Worm (Caenorhabditis elegans): ENCODE results near the gene Y59H11AM.1.

The Y59H11AM.1 gene

DNA sequence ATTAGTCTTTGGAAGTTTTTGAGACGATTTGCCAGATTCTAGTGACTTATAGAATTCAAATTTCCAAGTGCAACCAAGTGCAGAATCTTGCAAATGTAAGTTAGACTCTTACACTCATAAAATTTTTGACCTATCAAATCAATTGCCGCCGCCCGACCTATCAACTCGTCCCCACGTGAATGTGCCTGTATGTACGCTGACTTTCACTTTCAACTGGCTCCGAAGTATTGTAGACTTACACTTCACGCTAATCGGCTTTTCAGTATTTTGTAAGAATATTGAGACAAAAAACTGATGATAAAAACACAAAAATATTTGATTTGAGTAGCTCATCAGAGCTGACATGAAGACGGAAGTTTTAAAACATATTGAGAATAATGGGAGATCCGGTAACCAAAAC is 38.4 kb upstream of the Y59H11AM.1 start:
- TF ChIP-seq dmd-8 (GFP tag; IDR thresholded peaks at IDR 0.05) (no peak), tag-97 (GFP tag; IDR thresholded peaks at IDR 0.05) (no peak), ceh-20 (GFP tag; IDR thresholded peaks at IDR 0.05) (no peak), ztf-7 (tag; optimal IDR thresholded peaks at IDR 0.05) (no peak), madf-5 (GFP tag; IDR thresholded peaks at IDR 0.05) (no peak), ctbp-1 (GFP tag; IDR thresholded peaks at IDR 0.05) (no peak), arid-1 (GFP tag; conservative IDR thresholded peaks at IDR 0.05) (no peak), unc-130 (GFP tag; optimal IDR thresholded peaks at IDR 0.05) (no peak), mdl-1 (tag; optimal IDR thresholded peaks at IDR 0.05) (no peak), unc-39 (tag; optimal IDR thresholded peaks at IDR 0.05) (no peak), mdt-29 (GFP tag; IDR thresholded peaks at IDR 0.05) (no peak), lin-1 (GFP tag; IDR thresholded peaks at IDR 0.05) (0 out of 2 replicates have a peak, but pooled peaks have one; percentile 14), nhr-28 (tag; optimal IDR thresholded peaks at IDR 0.05) (peak; percentile 41), unc-62 (GFP tag; optimal IDR thresholded peaks at IDR 0.05 in 1 of 2) (no peak), unc-62 (tag; optimal IDR thresholded peaks at IDR 0.05) (no peak), nhr-42 (GFP tag; IDR thresholded peaks at IDR 0.05) (no peak), nhr-11 (tag; optimal IDR thresholded peaks at IDR 0.05) (no peak), spr-1 (tag; optimal IDR thresholded peaks at IDR 0.05) (no peak), F10B5.3 (tag; optimal IDR thresholded peaks at IDR 0.05) (no peak), dpl-1 (GFP tag; optimal IDR thresholded peaks at IDR 0.05) (no peak), hlh-11 (tag; optimal IDR thresholded peaks at IDR 0.05) (peak; percentile 59), lin-29 (GFP tag; IDR thresholded peaks at IDR 0.05) (no peak), daf-12 (tag; optimal IDR thresholded peaks at IDR 0.05) (no peak), lin-38 (GFP tag; IDR thresholded peaks at IDR 0.05) (no peak), nhr-6 (tag; optimal IDR thresholded peaks at IDR 0.05) (no peak), F49E8.2 (tag; optimal IDR thresholded peaks at IDR 0.05; ENCODE audit: borderline replicate concordance) (no peak), Y5F2A.4 (GFP tag; optimal IDR thresholded peaks at IDR 0.05) (no peak), rbr-2 (tag; optimal IDR thresholded peaks at IDR 0.05) (no peak), T20F7.1 (GFP tag; optimal IDR thresholded peaks at IDR 0.05) (no peak), nhr-111 (GFP tag; optimal IDR thresholded peaks at IDR 0.05) (no peak), ceh-62 (tag; optimal IDR thresholded peaks at IDR 0.05) (no peak), Y105C5A.15 (GFP tag; IDR thresholded peaks at IDR 0.05) (no peak), ceh-44 (GFP tag; IDR thresholded peaks at IDR 0.05) (no peak), duxl-1 (tag; optimal IDR thresholded peaks at IDR 0.05; ENCODE audit: poor library complexity) (no peak), fkh-10 (GFP tag; optimal IDR thresholded peaks at IDR 0.05) (no peak), lin-39 (tag; optimal IDR thresholded peaks at IDR 0.05) (no peak), php-3 (GFP tag; IDR thresholded peaks at IDR 0.05) (no peak; the same call in 1 of the 2 replicates), nhr-77 (tag; optimal IDR thresholded peaks at IDR 0.05) (no peak), madf-9 (GFP tag; conservative IDR thresholded peaks at IDR 0.05) (no peak), ZK546.5 (tag; optimal IDR thresholded peaks at IDR 0.05) (no peak), hif-1 (tag; optimal IDR thresholded peaks at IDR 0.05) (no peak), Y75B8A.6 (GFP tag; IDR thresholded peaks at IDR 0.05) (no peak), aly-2 (tag; optimal IDR thresholded peaks at IDR 0.05) (no peak), lir-3 (tag; optimal IDR thresholded peaks at IDR 0.05) (no peak), mxl-2 (GFP tag; conservative IDR thresholded peaks at IDR 0.05) (0 out of 2 replicates have a peak, but pooled peaks have one; percentile 46), egl-43 (GFP tag; IDR thresholded peaks at IDR 0.05) (no peak), sdz-12 (GFP tag; optimal IDR thresholded peaks at IDR 0.05) (no peak), lsy-2 (tag; optimal IDR thresholded peaks at IDR 0.05) (no peak), nhr-25 (tag; optimal IDR thresholded peaks at IDR 0.05; ENCODE audit: borderline replicate concordance, insufficient read depth) (no peak), hmg-1.1 (GFP tag; IDR thresholded peaks at IDR 0.05) (no peak), egl-27 (tag; optimal IDR thresholded peaks at IDR 0.05) (no peak), ceh-82 (tag; optimal IDR thresholded peaks at IDR 0.05) (no peak)

Data from whole organism, L4 larva.